Worm (Caenorhabditis elegans) whole organism, L4 larva: ENCODE data around the gene kin-24.

ENCODE experiments used
- F26F4.8 ChIP-seq: fragments of 200-800 bp; sonication (Bioruptor generic); conservative IDR thresholded peaks from 2 replicates; pipeline ENCODE4 v1.3.6; 2022; ENCODE audit warnings: missing genetic modification characterization, missing compliant biosample characterization
- F49E8.2 ChIP-seq: sonication (generic microtip); optimal IDR thresholded peaks from 2 replicates; lab custom pipeline; 2016; ENCODE audit warnings: missing compliant biosample characterization, mild to moderate bottlenecking, missing genetic modification characterization, borderline replicate concordance
- Y105C5A.15 ChIP-seq: fragments of 200-800 bp; sonication (Bioruptor generic); IDR thresholded peaks from 2 replicates; pipeline ENCODE4 v1.3.6; 2022; ENCODE audit warnings: missing genetic modification characterization, missing compliant biosample characterization
- Y48G9A.11 ChIP-seq: fragments of 200-800 bp; sonication (Bioruptor generic); IDR thresholded peaks from 2 replicates; pipeline ENCODE4 v1.3.6; 2022; ENCODE audit warnings: missing genetic modification reagents, missing genetic modification characterization, missing compliant biosample characterization
- Y5F2A.4 ChIP-seq: fragments of 200-800 bp; sonication (Bioruptor generic); optimal IDR thresholded peaks from 2 replicates; lab custom pipeline; 2018; ENCODE audit warnings: mild to moderate bottlenecking, missing genetic modification characterization, missing compliant biosample characterization
- aly-2 ChIP-seq: sonication (generic microtip); optimal IDR thresholded peaks from 2 replicates; lab custom pipeline; 2018; ENCODE audit warnings: missing biosample characterization, missing genetic modification characterization
- ceh-20 ChIP-seq: fragments of 200-800 bp; sonication (Bioruptor generic); IDR thresholded peaks from 2 replicates; pipeline ENCODE4 v1.3.6; 2022; ENCODE audit warnings: missing genetic modification reagents, missing genetic modification characterization, missing compliant biosample characterization
- ceh-28 ChIP-seq: fragments of 150-350 bp; optimal IDR thresholded peaks from 2 replicates; lab custom pipeline; 2014; ENCODE audit warnings: missing biosample characterization, missing genetic modification reagents, missing genetic modification characterization
- ces-1 ChIP-seq: fragments of 150-350 bp; sonication (generic microtip); optimal IDR thresholded peaks from 4 replicates; lab custom pipeline; 2014; ENCODE audit warnings: missing biosample characterization, missing genetic modification reagents, missing genetic modification characterization
- cey-2 ChIP-seq: sonication (generic microtip); optimal IDR thresholded peaks from 3 replicates; lab custom pipeline; 2017; ENCODE audit warnings: missing genetic modification characterization, mild to moderate bottlenecking, missing compliant biosample characterization, antibody characterized with exemption, borderline replicate concordance; ENCODE audit not compliant: insufficient read depth
- daf-12 ChIP-seq: fragments of 150-350 bp; optimal IDR thresholded peaks from 2 replicates; lab custom pipeline; 2014; ENCODE audit warnings: missing biosample characterization, missing genetic modification reagents, missing genetic modification characterization
- dmd-8 ChIP-seq: fragments of 200-800 bp; sonication (Bioruptor generic); IDR thresholded peaks from 2 replicates; pipeline ENCODE4 v1.3.6; 2022; ENCODE audit warnings: missing genetic modification characterization, missing compliant biosample characterization
- dpl-1 ChIP-seq: fragments of 150-350 bp; optimal IDR thresholded peaks from 2 replicates; lab custom pipeline; 2014; ENCODE audit warnings: missing biosample characterization, missing genetic modification reagents, missing genetic modification characterization
- duxl-1 ChIP-seq: sonication (generic microtip); optimal IDR thresholded peaks from 2 replicates; lab custom pipeline; 2016; ENCODE audit warnings: mild to moderate bottlenecking, missing genetic modification characterization, moderate library complexity, missing compliant biosample characterization; ENCODE audit not compliant: poor library complexity
- fkh-10 ChIP-seq: fragments of 150-350 bp; optimal IDR thresholded peaks from 2 replicates; lab custom pipeline; 2014; ENCODE audit warnings: missing biosample characterization, missing genetic modification reagents, missing genetic modification characterization
- gei-8 ChIP-seq: fragments of 200-800 bp; sonication (Bioruptor generic); optimal IDR thresholded peaks from 2 replicates; lab custom pipeline; 2018; ENCODE audit warnings: mild to moderate bottlenecking, missing genetic modification characterization, missing compliant biosample characterization
- jun-1 ChIP-seq: fragments of 150-350 bp; optimal IDR thresholded peaks from 2 replicates; lab custom pipeline; 2014; ENCODE audit warnings: missing biosample characterization, missing genetic modification reagents, missing genetic modification characterization
- lim-7 ChIP-seq: fragments of 200-800 bp; sonication (Bioruptor generic); IDR thresholded peaks from 2 replicates; pipeline ENCODE4 v1.3.6; 2022; ENCODE audit warnings: missing genetic modification characterization, missing compliant biosample characterization
- lin-38 ChIP-seq: fragments of 200-800 bp; sonication (Bioruptor generic); IDR thresholded peaks from 2 replicates; pipeline ENCODE4 v1.3.6; 2022; ENCODE audit warnings: missing genetic modification reagents, missing genetic modification characterization, missing compliant biosample characterization
- lsy-2 ChIP-seq, 2 experiments: fragments of 150-350 bp in 1 of 2; sonication (generic microtip) in 1 of 2; optimal IDR thresholded peaks; 2 replicates each; lab custom pipeline; 2014 to 2017; ENCODE audit warnings: missing biosample characterization in 2 of 2, missing genetic modification characterization in 2 of 2
- mdl-1 ChIP-seq, 2 experiments: fragments of 150-350 bp in 1 of 2; sonication (generic microtip) in 1 of 2; optimal IDR thresholded peaks; 2 replicates each; lab custom pipeline; 2014 to 2017; ENCODE audit warnings: missing biosample characterization in 2 of 2, missing genetic modification characterization in 2 of 2
- mes-2 ChIP-seq: sonication (generic microtip); optimal IDR thresholded peaks from 2 replicates; lab custom pipeline; 2016; ENCODE audit warnings: missing genotype, mild to moderate bottlenecking, missing genetic modification characterization, missing compliant biosample characterization; ENCODE audit not compliant: poor library complexity, severe bottlenecking
- nhr-102 ChIP-seq: sonication (generic microtip); optimal IDR thresholded peaks from 2 replicates; lab custom pipeline; 2016; ENCODE audit warnings: mild to moderate bottlenecking, missing genetic modification characterization, moderate library complexity, missing compliant biosample characterization
- nhr-111 ChIP-seq: fragments of 200-800 bp; sonication (Bioruptor generic); optimal IDR thresholded peaks from 2 replicates; lab custom pipeline; 2018; ENCODE audit warnings: mild to moderate bottlenecking, missing genetic modification characterization, missing compliant biosample characterization
- nhr-28 ChIP-seq: fragments of 150-350 bp; optimal IDR thresholded peaks from 2 replicates; lab custom pipeline; 2014; ENCODE audit warnings: missing biosample characterization, missing genetic modification characterization
- nhr-76 ChIP-seq: fragments of 150-350 bp; optimal IDR thresholded peaks from 2 replicates; lab custom pipeline; 2014; ENCODE audit warnings: missing biosample characterization, missing genetic modification characterization
- php-3 ChIP-seq: fragments of 200-800 bp; sonication (Bioruptor generic); IDR thresholded peaks from 2 replicates; pipeline ENCODE4 v1.3.6; 2022; ENCODE audit warnings: missing genetic modification reagents, missing genetic modification characterization, missing compliant biosample characterization
- pqm-1 ChIP-seq: sonication (generic microtip); optimal IDR thresholded peaks from 2 replicates; lab custom pipeline; 2017; ENCODE audit warnings: missing biosample characterization, missing genetic modification characterization
- rbr-2 ChIP-seq: sonication (generic microtip); optimal IDR thresholded peaks from 2 replicates; lab custom pipeline; 2016; ENCODE audit warnings: missing genotype, missing genetic modification characterization, missing compliant biosample characterization
- set-16 ChIP-seq: fragments of 200-800 bp; sonication (Bioruptor generic); IDR thresholded peaks from 2 replicates; pipeline ENCODE4 v1.3.6; 2022; ENCODE audit warnings: missing genetic modification reagents, missing genetic modification characterization, missing compliant biosample characterization
- snpc-1.2 ChIP-seq: fragments of 200-800 bp; sonication (Bioruptor generic); IDR thresholded peaks from 2 replicates; pipeline ENCODE4 v1.3.6; 2022; ENCODE audit warnings: missing genetic modification reagents, missing genetic modification characterization, missing compliant biosample characterization
- spr-3 ChIP-seq: fragments of 200-800 bp; sonication (Bioruptor generic); optimal IDR thresholded peaks from 2 replicates; lab custom pipeline; 2018; ENCODE audit warnings: mild to moderate bottlenecking, missing genetic modification characterization, missing compliant biosample characterization
- tra-1 ChIP-seq: fragments of 200-800 bp; sonication (Bioruptor generic); IDR thresholded peaks from 2 replicates; pipeline ENCODE4 v1.3.6; 2022; ENCODE audit warnings: missing genetic modification reagents, missing genetic modification characterization, missing compliant biosample characterization
- unc-130 ChIP-seq: sonication (generic microtip); optimal IDR thresholded peaks from 2 replicates; lab custom pipeline; 2016; ENCODE audit warnings: missing genetic modification reagents, missing genetic modification characterization, missing compliant biosample characterization
- zip-2 ChIP-seq: fragments of 150-350 bp; optimal IDR thresholded peaks from 2 replicates; lab custom pipeline; 2014; ENCODE audit warnings: missing biosample characterization, missing genetic modification characterization
- ztf-7 ChIP-seq: fragments of 150-350 bp; optimal IDR thresholded peaks from 2 replicates; lab custom pipeline; 2014; ENCODE audit warnings: missing biosample characterization, missing genetic modification characterization

Gene kin-24

ce11 chrIV:9825196-9825744, 15.6 kb downstream of the kin-24 start, which contains the start of gene mtr-4:
Gene mtr-4, plus strand, starts transcription at chrIV:9825694.
- TF ChIP-seq fkh-10 (GFP tag; lab: Kevin White, UChicago) (no peak), jun-1 (no peak), lin-38 (GFP tag; lab: Robert Waterston, UW) (peak; percentile 95), cey-2 (tag; lab: Kevin White, UChicago) (no peak), rbr-2 (no peak), mdl-1 (tag; optimal IDR thresholded peaks at IDR 0.05; lab: Kevin White, UChicago) (peak in 1 of 2 experiments; percentile 17), nhr-28 (tag; lab: Kevin White, UChicago) (peak; percentile 3), dpl-1 (peak; percentile 71), Y105C5A.15 (GFP tag; lab: Robert Waterston, UW) (no peak), dmd-8 (GFP tag; lab: Robert Waterston, UW) (no peak), unc-130 (GFP tag; lab: Kevin White, UChicago) (peak; percentile 8), ces-1 (GFP tag; lab: Kevin White, UChicago) (no peak), gei-8 (GFP tag; lab: Kevin White, UChicago) (no peak), lim-7 (GFP tag; lab: Robert Waterston, UW) (no peak), ztf-7 (no peak), pqm-1 (tag; lab: Kevin White, UChicago) (peak; percentile 27), aly-2 (tag; lab: Kevin White, UChicago) (no peak), mes-2 (tag; lab: Kevin White, UChicago) (peak; percentile 8), Y5F2A.4 (GFP tag; lab: Kevin White, UChicago) (no peak), snpc-1.2 (GFP tag; lab: Robert Waterston, UW) (peak; percentile 80), lsy-2 (tag; optimal IDR thresholded peaks at IDR 0.05; lab: Kevin White, UChicago) (no peak), Y48G9A.11 (no peak), duxl-1 (tag; lab: Kevin White, UChicago) (no peak), tra-1 (GFP tag; lab: Robert Waterston, UW) (0 out of 2 replicates have a peak, but pooled peaks have one; percentile 53), F49E8.2 (tag; lab: Kevin White, UChicago) (peak; percentile 5), php-3 (GFP tag; lab: Robert Waterston, UW) (no peak), ceh-28 (tag; lab: Kevin White, UChicago) (no peak), nhr-76 (tag; lab: Kevin White, UChicago) (no peak), nhr-102 (no peak), spr-3 (GFP tag; lab: Kevin White, UChicago) (no peak)

ce11 chrIV:9824480-9824879, 16.4 kb downstream of the kin-24 start, which contains the start of gene catp-6:
Gene catp-6, minus strand, starts transcription at chrIV:9824580.
- TF ChIP-seq fkh-10 (GFP tag; lab: Kevin White, UChicago) (no peak), daf-12 (no peak), F26F4.8 (GFP tag; lab: Robert Waterston, UW) (no peak), zip-2 (tag; lab: Kevin White, UChicago) (no peak), nhr-111 (GFP tag; lab: Kevin White, UChicago) (no peak)

ce11 chrIV:9822585-9822984, 18.3 kb downstream of the kin-24 start:
- no peak for TF ChIP-seq ceh-20 (GFP tag; lab: Robert Waterston, UW)
- TF ChIP-seq set-16 = peak; percentile 71
